Fruit fly (Drosophila melanogaster) whole organism, embryonic: ENCODE data around the gene CG1703.

Experiments used
- Abd-B ChIP-seq: fragments of 200-800 bp; sonication (Bioruptor generic); optimal IDR thresholded peaks from 2 replicates; lab custom pipeline; 2018; ENCODE audit warnings: missing biosample characterization, mild to moderate bottlenecking, missing genetic modification characterization, moderate library complexity
- BtbVII ChIP-seq: fragments of 200-800 bp; sonication (Bioruptor generic); optimal IDR thresholded peaks from 3 replicates; lab custom pipeline; 2017; ENCODE audit warnings: missing biosample characterization, mild to moderate bottlenecking, missing genetic modification characterization
- CG10209 ChIP-seq: fragments of 200-800 bp; sonication (Bioruptor generic); optimal IDR thresholded peaks from 3 replicates; lab custom pipeline; 2017; ENCODE audit warnings: missing biosample characterization, mild to moderate bottlenecking, missing genetic modification characterization, missing genetic modification reagents
- CG11695 ChIP-seq: fragments of 200-800 bp; sonication (Bioruptor generic); IDR thresholded peaks from 3 replicates; pipeline ENCODE4 v1.3.6; 2022; ENCODE audit warnings: missing biosample characterization, missing genetic modification characterization
- CG15601 ChIP-seq: fragments of 200-800 bp; sonication (Bioruptor generic); optimal IDR thresholded peaks from 3 replicates; lab custom pipeline; 2019; ENCODE audit warnings: missing biosample characterization, mild to moderate bottlenecking, missing genetic modification characterization, moderate library complexity
- CG17328 ChIP-seq: fragments of 200-800 bp; sonication (Bioruptor generic); IDR thresholded peaks from 2 replicates; pipeline ENCODE4 v1.3.6; 2022; ENCODE audit warnings: missing biosample characterization, missing genetic modification characterization
- CG17385 ChIP-seq: fragments of 200-800 bp; sonication (Bioruptor generic); optimal IDR thresholded peaks from 3 replicates; lab custom pipeline; 2018; ENCODE audit warnings: missing biosample characterization, mild to moderate bottlenecking, missing genetic modification characterization
- CG30403 ChIP-seq: fragments of 200-800 bp; sonication (Bioruptor generic); optimal IDR thresholded peaks from 3 replicates; lab custom pipeline; 2016; ENCODE audit warnings: missing biosample characterization, missing genetic modification characterization
- CG4820 ChIP-seq: fragments of 200-800 bp; sonication (Bioruptor generic); optimal IDR thresholded peaks from 3 replicates; lab custom pipeline; 2016; ENCODE audit warnings: missing biosample characterization, missing genetic modification characterization
- CG6683 ChIP-seq: fragments of 200-800 bp; sonication (Bioruptor generic); optimal IDR thresholded peaks from 2 replicates; lab custom pipeline; 2017; ENCODE audit warnings: missing biosample characterization, mild to moderate bottlenecking, missing genetic modification characterization, missing genetic modification reagents
- CG8281 ChIP-seq: fragments of 200-800 bp; sonication (Bioruptor generic); optimal IDR thresholded peaks from 2 replicates; lab custom pipeline; 2018; ENCODE audit warnings: missing biosample characterization, mild to moderate bottlenecking, missing genetic modification characterization, moderate library complexity
- CG8359 ChIP-seq: fragments of 200-800 bp; sonication (Bioruptor generic); optimal IDR thresholded peaks from 2 replicates; lab custom pipeline; 2017; ENCODE audit warnings: missing biosample characterization, mild to moderate bottlenecking, missing genetic modification characterization, borderline replicate concordance
- CG8388 ChIP-seq: fragments of 200-800 bp; sonication (Bioruptor generic); optimal IDR thresholded peaks from 2 replicates; lab custom pipeline; 2019; ENCODE audit warnings: missing biosample characterization, mild to moderate bottlenecking, missing genetic modification characterization, moderate library complexity
- CG8478 ChIP-seq: fragments of >200 bp; optimal IDR thresholded peaks from 2 replicates; lab custom pipeline; 2018
- CG8924 ChIP-seq: fragments of 200-800 bp; optimal IDR thresholded peaks from 3 replicates; lab custom pipeline; 2019; ENCODE audit warnings: missing biosample characterization, mild to moderate bottlenecking, missing genetic modification characterization, moderate library complexity
- CG9797 ChIP-seq: fragments of 200-800 bp; sonication (Bioruptor generic); optimal IDR thresholded peaks from 3 replicates; lab custom pipeline; 2018; ENCODE audit warnings: missing biosample characterization, mild to moderate bottlenecking, missing genetic modification characterization
- CoRest ChIP-seq: fragments of 200-800 bp; sonication (Bioruptor generic); optimal IDR thresholded peaks from 3 replicates; lab custom pipeline; 2018; ENCODE audit warnings: missing biosample characterization, mild to moderate bottlenecking, missing genetic modification characterization, moderate library complexity
- Deaf1 ChIP-seq: fragments of 200-800 bp; optimal IDR thresholded peaks from 3 replicates; lab custom pipeline; 2019; ENCODE audit warnings: missing biosample characterization, mild to moderate bottlenecking, missing genetic modification characterization, moderate library complexity
- Dek ChIP-seq: fragments of 200-800 bp; sonication (Bioruptor generic); optimal IDR thresholded peaks from 3 replicates; lab custom pipeline; 2019; ENCODE audit warnings: missing biosample characterization, mild to moderate bottlenecking, missing genetic modification characterization, moderate library complexity
- Hsf ChIP-seq: fragments of 200-800 bp; sonication (Bioruptor generic); optimal IDR thresholded peaks from 3 replicates; lab custom pipeline; 2016; ENCODE audit warnings: missing biosample characterization, missing genetic modification characterization
- Lhr ChIP-seq: fragments of 200-800 bp; sonication (Bioruptor generic); optimal IDR thresholded peaks from 3 replicates; lab custom pipeline; 2017; ENCODE audit warnings: mild to moderate bottlenecking, missing biosample characterization, missing genetic modification reagents, missing genetic modification characterization
- Meics ChIP-seq: fragments of 200-800 bp; sonication (Bioruptor generic); optimal IDR thresholded peaks from 2 replicates; lab custom pipeline; 2017; ENCODE audit warnings: missing biosample characterization, mild to moderate bottlenecking, missing genetic modification characterization
- NfI ChIP-seq: fragments of 200-800 bp; sonication (Bioruptor generic); optimal IDR thresholded peaks from 3 replicates; lab custom pipeline; 2018; ENCODE audit warnings: missing biosample characterization, mild to moderate bottlenecking, missing genetic modification characterization, moderate library complexity
- PHDP ChIP-seq: fragments of 200-800 bp; sonication (Bioruptor generic); optimal IDR thresholded peaks from 3 replicates; lab custom pipeline; 2018; ENCODE audit warnings: missing biosample characterization, mild to moderate bottlenecking, missing genetic modification characterization, moderate library complexity
- Xbp1 ChIP-seq: fragments of 200-800 bp; sonication (Bioruptor generic); optimal IDR thresholded peaks from 3 replicates; lab custom pipeline; 2016; ENCODE audit warnings: missing biosample characterization, mild to moderate bottlenecking, missing genetic modification characterization
- YL-1 ChIP-seq: fragments of 200-800 bp; sonication (Bioruptor generic); optimal IDR thresholded peaks from 3 replicates; lab custom pipeline; 2017; ENCODE audit warnings: missing biosample characterization, mild to moderate bottlenecking, missing genetic modification characterization
- ara ChIP-seq: fragments of 200-800 bp; sonication (Bioruptor generic); IDR thresholded peaks from 2 replicates; pipeline ENCODE4 v1.3.6; 2022; ENCODE audit warnings: missing biosample characterization, missing genetic modification characterization
- caup ChIP-seq: fragments of 200-800 bp; sonication (Bioruptor generic); optimal IDR thresholded peaks from 3 replicates; lab custom pipeline; 2017; ENCODE audit warnings: missing biosample characterization, mild to moderate bottlenecking, missing genetic modification characterization, moderate library complexity; ENCODE audit not compliant: severe bottlenecking
- chn ChIP-seq: fragments of 200-800 bp; sonication (Bioruptor generic); optimal IDR thresholded peaks from 2 replicates; lab custom pipeline; 2016; ENCODE audit warnings: missing biosample characterization, missing genetic modification characterization
- corto ChIP-seq: fragments of 200-800 bp; sonication (Bioruptor generic); optimal IDR thresholded peaks from 2 replicates; lab custom pipeline; 2016; ENCODE audit warnings: missing biosample characterization, mild to moderate bottlenecking, missing genetic modification characterization, moderate library complexity
- emc ChIP-seq: fragments of 200-800 bp; sonication (Bioruptor generic); optimal IDR thresholded peaks from 2 replicates; lab custom pipeline; 2016; ENCODE audit warnings: missing biosample characterization, missing genetic modification characterization
- gcm ChIP-seq: fragments of 200-800 bp; sonication (Bioruptor generic); optimal IDR thresholded peaks from 2 replicates; lab custom pipeline; 2019; ENCODE audit warnings: missing biosample characterization, mild to moderate bottlenecking, missing genetic modification characterization, moderate library complexity
- gsb ChIP-seq: fragments of 200-800 bp; sonication (Bioruptor generic); IDR thresholded peaks from 2 replicates; pipeline ENCODE4 v1.3.6; 2022; ENCODE audit warnings: missing biosample characterization, missing genetic modification characterization
- hkb ChIP-seq, 2 experiments: fragments of 200-800 bp in 1 of 2; fragments of >200 bp in 1 of 2; sonication (Bioruptor generic) in 1 of 2; IDR thresholded peaks in 1 of 2; optimal IDR thresholded peaks in 1 of 2; 2 replicates each; pipeline versions ENCODE4 v1.3.6 to Lab custom; 2017 to 2022; ENCODE audit warnings: missing biosample characterization in 1 of 2, missing genetic modification characterization in 1 of 2
- ind ChIP-seq: fragments of 200-800 bp; sonication (Bioruptor generic); optimal IDR thresholded peaks from 3 replicates; lab custom pipeline; 2016; ENCODE audit warnings: missing biosample characterization, missing genetic modification characterization
- jing ChIP-seq: fragments of 200-800 bp; sonication (Bioruptor generic); optimal IDR thresholded peaks from 2 replicates; lab custom pipeline; 2018; ENCODE audit warnings: missing biosample characterization, mild to moderate bottlenecking, missing genetic modification characterization
- kay ChIP-seq: fragments of 200-800 bp; sonication (Bioruptor generic); optimal IDR thresholded peaks from 2 replicates; lab custom pipeline; 2016; ENCODE audit warnings: missing biosample characterization, missing genetic modification characterization
- ken ChIP-seq: fragments of 200-800 bp; sonication (Bioruptor generic); IDR thresholded peaks from 3 replicates; pipeline ENCODE4 v1.3.6; 2022; ENCODE audit warnings: missing biosample characterization, missing genetic modification characterization
- nmo ChIP-seq: fragments of 200-800 bp; sonication (Bioruptor generic); optimal IDR thresholded peaks from 2 replicates; lab custom pipeline; 2018; ENCODE audit warnings: missing biosample characterization, mild to moderate bottlenecking, missing genetic modification characterization, moderate library complexity
- pnt ChIP-seq: fragments of 200-800 bp; sonication (Bioruptor generic); optimal IDR thresholded peaks from 3 replicates; lab custom pipeline; 2016; ENCODE audit warnings: missing biosample characterization, missing genetic modification characterization
- prd ChIP-seq, 3 experiments: fragments of >200 bp in 2 of 3; fragments of 200-800 bp in 1 of 3; sonication (Bioruptor generic) in 1 of 3; optimal IDR thresholded peaks in 2 of 3; IDR thresholded peaks in 1 of 3; 2 replicates in 2 of 3; 3 replicates in 1 of 3; pipeline versions ENCODE4 v1.3.6 to Lab custom; 2017 to 2022; ENCODE audit warnings: missing biosample characterization in 1 of 3, missing genetic modification characterization in 1 of 3
- run ChIP-seq: fragments of 200-800 bp; sonication (Bioruptor generic); optimal IDR thresholded peaks from 3 replicates; lab custom pipeline; 2018; ENCODE audit warnings: missing biosample characterization, mild to moderate bottlenecking, missing genetic modification characterization
- sc ChIP-seq, 3 experiments: fragments of >200 bp in 2 of 3; fragments of 200-800 bp in 1 of 3; sonication (Bioruptor generic) in 1 of 3; optimal IDR thresholded peaks; 2 replicates in 2 of 3; 3 replicates in 1 of 3; lab custom pipeline; 2017; ENCODE audit warnings: mild to moderate bottlenecking in 1 of 3, missing biosample characterization in 1 of 3, missing genetic modification characterization in 1 of 3, missing genetic modification reagents in 1 of 3
- sisA ChIP-seq: fragments of 200-800 bp; sonication (Bioruptor generic); IDR thresholded peaks from 2 replicates; pipeline ENCODE4 v1.3.6; 2022; ENCODE audit warnings: missing biosample characterization, missing genetic modification characterization
- so ChIP-seq: fragments of 200-800 bp; sonication (Bioruptor generic); IDR thresholded peaks from 3 replicates; pipeline ENCODE4 v1.3.6; 2022; ENCODE audit warnings: missing biosample characterization, missing genetic modification characterization
- tgo ChIP-seq: fragments of 200-800 bp; sonication (Bioruptor generic); IDR thresholded peaks from 3 replicates; pipeline ENCODE4 v1.3.6; 2022; ENCODE audit warnings: missing biosample characterization, missing genetic modification characterization
- unpg ChIP-seq: fragments of 200-800 bp; sonication (Bioruptor generic); optimal IDR thresholded peaks from 3 replicates; lab custom pipeline; 2018; ENCODE audit warnings: missing biosample characterization, mild to moderate bottlenecking, missing genetic modification characterization, moderate library complexity
- zen2 ChIP-seq: fragments of 200-800 bp; sonication (Bioruptor generic); IDR thresholded peaks from 3 replicates; pipeline ENCODE4 v1.3.6; 2022; ENCODE audit warnings: missing biosample characterization, missing genetic modification characterization; ENCODE audit not compliant: partially characterized antibody

The CG1703 gene

dm6 chrX:11659080-11659479 is 47.4 kb downstream of the CG1703 start (continued):
- no peak for TF ChIP-seq emc (GFP tag; lab: Kevin White, UChicago)
- no peak for TF ChIP-seq CG9797 (GFP tag; lab: Kevin White, UChicago)
- TF ChIP-seq CG30403 (GFP tag; lab: Kevin White, UChicago), result peak; percentile 41
- no peak for TF ChIP-seq CG17328 (GFP tag; lab: Robert Waterston, UW)
- TF ChIP-seq CG8359, result peak; percentile 19
- peak; percentile 6 for TF ChIP-seq jing (GFP tag; lab: Kevin White, UChicago)
- TF ChIP-seq PHDP (tag; lab: Kevin White, UChicago), result peak; percentile 47
- peak; percentile 19 for TF ChIP-seq CG8281 (tag; lab: Kevin White, UChicago)
- 0 out of 3 replicates have a peak, but pooled peaks have one; percentile 47 for TF ChIP-seq CG11695 (GFP tag; lab: Robert Waterston, UW)
- TF ChIP-seq ind, result peak; percentile 55
- TF ChIP-seq ken (GFP tag; lab: Robert Waterston, UW), result no peak
- TF ChIP-seq caup, result no peak
- TF ChIP-seq nmo (GFP tag; lab: Kevin White, UChicago), result peak; percentile 58
- no peak for TF ChIP-seq sc (optimal IDR thresholded peaks at IDR 0.05; lab: Kevin White, UChicago)
- TF ChIP-seq sc (GFP tag; optimal IDR thresholded peaks at IDR 0.05; lab: Kevin White, UChicago), result peak; percentile 20
- no peak for TF ChIP-seq chn (GFP tag; lab: Kevin White, UChicago)
- TF ChIP-seq ara (GFP tag; lab: Robert Waterston, UW), result peak; percentile 41; the same call in 1 of the 2 replicates
- TF ChIP-seq CG10209 (GFP tag; lab: Kevin White, UChicago), result peak; percentile 26
- TF ChIP-seq NfI (GFP tag; lab: Kevin White, UChicago), result peak; percentile 27
- TF ChIP-seq Xbp1 (GFP tag; lab: Kevin White, UChicago), result peak; percentile 32
- TF ChIP-seq unpg (GFP tag; lab: Kevin White, UChicago), result peak; percentile 59
- TF ChIP-seq Lhr (GFP tag; lab: Kevin White, UChicago), result no peak
- TF ChIP-seq Deaf1, result peak; percentile 34
- TF ChIP-seq BtbVII (GFP tag; lab: Kevin White, UChicago), result no peak
- TF ChIP-seq run (tag; lab: Kevin White, UChicago), result peak; percentile 40
- peak; percentile 39 for TF ChIP-seq CG17385 (GFP tag; lab: Kevin White, UChicago)
- no peak for TF ChIP-seq YL-1 (GFP tag; lab: Kevin White, UChicago)
- no peak for TF ChIP-seq Meics (GFP tag; lab: Kevin White, UChicago)
- no peak for TF ChIP-seq gsb (GFP tag; lab: Robert Waterston, UW)
- TF ChIP-seq kay (GFP tag; lab: Kevin White, UChicago), result no peak
- TF ChIP-seq so (GFP tag; lab: Robert Waterston, UW), result no peak; the same call in 2 of the 3 replicates
- peak; percentile 45 for TF ChIP-seq gcm
- TF ChIP-seq CG8388 (GFP tag; lab: Kevin White, UChicago), result peak; percentile 57
- TF ChIP-seq CG8924, result peak; percentile 52
- TF ChIP-seq pnt (GFP tag; lab: Kevin White, UChicago), result no peak
- no peak for TF ChIP-seq CG8478
- peak; percentile 37 for TF ChIP-seq CG4820 (GFP tag; lab: Kevin White, UChicago)
- no peak for TF ChIP-seq Dek
- no peak for TF ChIP-seq zen2
- TF ChIP-seq tgo (GFP tag; lab: Robert Waterston, UW), result peak; percentile 61; the same call in 2 of the 3 replicates
- peak; percentile 11 for TF ChIP-seq Hsf (GFP tag; lab: Kevin White, UChicago)
- no peak for TF ChIP-seq hkb (optimal IDR thresholded peaks at IDR 0.05; lab: Kevin White, UChicago)
- no peak for TF ChIP-seq hkb (GFP tag; IDR thresholded peaks at IDR 0.05; lab: Robert Waterston, UW)
- no peak for TF ChIP-seq corto (GFP tag; lab: Kevin White, UChicago)
- TF ChIP-seq CG6683, result no peak
- peak; percentile 73 for TF ChIP-seq CoRest
- TF ChIP-seq prd (optimal IDR thresholded peaks at IDR 0.05; lab: Kevin White, UChicago), result no peak
- TF ChIP-seq prd (GFP tag; IDR thresholded peaks at IDR 0.05; lab: Robert Waterston, UW), result peak; percentile 61; the same call in 1 of the 3 replicates
- peak; percentile 60 for TF ChIP-seq CG15601 (tag; lab: Kevin White, UChicago)
- peak; percentile 24 for TF ChIP-seq Abd-B (GFP tag; lab: Kevin White, UChicago)
- TF ChIP-seq sisA (GFP tag; lab: Robert Waterston, UW), result peak; percentile 50; the same call in 1 of the 2 replicates
